Worm (Caenorhabditis elegans) whole organism, L4/young adult: ENCODE results near the gene ZK105.12.

Source experiments
- W03F9.2 ChIP-seq: fragments of 150-350 bp; optimal IDR thresholded peaks from 2 replicates; lab custom pipeline; 2014; ENCODE audit warnings: missing biosample characterization, missing genetic modification characterization
- him-1 ChIP-seq: sonication (generic microtip); optimal IDR thresholded peaks from 2 replicates; lab custom pipeline; 2016; ENCODE audit warnings: missing genotype, missing genetic modification reagents, missing genetic modification characterization, missing compliant biosample characterization

ce11 chrV:7728679-7729027 is 12.7 kb upstream of the ZK105.12 start, which contains the start of gene Y97E10C.1:
- no peak for TF ChIP-seq W03F9.2 (tag; lab: Kevin White, UChicago)
- no peak for TF ChIP-seq him-1 (tag; lab: Kevin White, UChicago)
